Worm (Caenorhabditis elegans): Measurements from ENCODE around the gene M01E10.3.

Gene M01E10.3

ce11 chrIII:2027517-2027916 lies 26.5 kb downstream of the M01E10.3 start:
- TF ChIP-seq eyg-1 (tag; optimal IDR thresholded peaks at IDR 0.05): no peak
- no peak for TF ChIP-seq F13H6.1 (tag; optimal IDR thresholded peaks at IDR 0.05)
- peak; percentile 44 for TF ChIP-seq ceh-18 (tag; optimal IDR thresholded peaks at IDR 0.05)
- no peak for TF ChIP-seq sox-2 (GFP tag; IDR thresholded peaks at IDR 0.05)
- no peak for TF ChIP-seq ref-2 (tag; optimal IDR thresholded peaks at IDR 0.05)
- TF ChIP-seq sox-4 (tag; optimal IDR thresholded peaks at IDR 0.05): no peak
- no peak for TF ChIP-seq mec-3 (tag; optimal IDR thresholded peaks at IDR 0.05; ENCODE audit: borderline replicate concordance)
- no peak for TF ChIP-seq hlh-13 (GFP tag; optimal IDR thresholded peaks at IDR 0.05)
- TF ChIP-seq unc-86 (tag; optimal IDR thresholded peaks at IDR 0.05): no peak
- TF ChIP-seq ets-4 (tag; optimal IDR thresholded peaks at IDR 0.05): no peak
- TF ChIP-seq unc-55 (GFP tag; optimal IDR thresholded peaks at IDR 0.05): peak; percentile 29
- TF ChIP-seq Y22D7AL.16 (tag; optimal IDR thresholded peaks at IDR 0.05): no peak
- no peak for TF ChIP-seq che-1 (tag; optimal IDR thresholded peaks at IDR 0.05)
- no peak for TF ChIP-seq hlh-30 (tag; optimal IDR thresholded peaks at IDR 0.05; ENCODE audit: insufficient read depth)
- TF ChIP-seq gmeb-2 (tag; optimal IDR thresholded peaks at IDR 0.05): no peak
- TF ChIP-seq lim-6 (tag; optimal IDR thresholded peaks at IDR 0.05): no peak

- TF ChIP-seq dve-1 (tag; optimal IDR thresholded peaks at IDR 0.05): peak; percentile 62
Observed at ce11 chrIII:2023435-2023834, 30.5 kb downstream of the M01E10.3 start.

- no peak for TF ChIP-seq dve-1 (tag; optimal IDR thresholded peaks at IDR 0.05)
- no peak for TF ChIP-seq ama-1 (optimal IDR thresholded peaks at IDR 0.05)
- no peak for TF ChIP-seq ceh-18 (tag; optimal IDR thresholded peaks at IDR 0.05)
- TF ChIP-seq rnt-1 (tag; optimal IDR thresholded peaks at IDR 0.05): no peak
- no peak for TF ChIP-seq ceh-2 (tag; optimal IDR thresholded peaks at IDR 0.05)
- no peak for TF ChIP-seq che-1 (tag; optimal IDR thresholded peaks at IDR 0.05)
Observed at ce11 chrIII:2021495-2021894, 32.5 kb downstream of the M01E10.3 start, which contains the start of gene ckr-2. ckr-2 (minus strand) TSS chrIII:2021595.

- no peak for TF ChIP-seq ceh-6 (GFP tag; optimal IDR thresholded peaks at IDR 0.05)
- no peak for TF ChIP-seq hlh-8 (tag; optimal IDR thresholded peaks at IDR 0.05)
- TF ChIP-seq fax-1 (tag; optimal IDR thresholded peaks at IDR 0.05): no peak
- TF ChIP-seq ceh-48 (tag; optimal IDR thresholded peaks at IDR 0.05): peak; percentile 14
Observed at ce11 chrIII:2015494-2015893, 38.5 kb downstream of the M01E10.3 start.

ce11 chrIII:2013876-2014474 lies 40.0 kb downstream of the M01E10.3 start:
- TF ChIP-seq ceh-48 (tag; optimal IDR thresholded peaks at IDR 0.05): peak; percentile 97

ce11 chrIII:2013156-2013854 lies 40.7 kb downstream of the M01E10.3 start:
- no peak for TF ChIP-seq ceh-31 (tag; optimal IDR thresholded peaks at IDR 0.05)
- TF ChIP-seq ceh-48 (tag; optimal IDR thresholded peaks at IDR 0.05): peak; percentile 48
- no peak for TF ChIP-seq pax-1 (tag; optimal IDR thresholded peaks at IDR 0.05)

ce11 chrIII:2012561-2012960 lies 41.4 kb downstream of the M01E10.3 start:
- TF ChIP-seq ceh-48 (tag; optimal IDR thresholded peaks at IDR 0.05): peak; percentile 19
- TF ChIP-seq ahr-1 (tag; optimal IDR thresholded peaks at IDR 0.05): no peak

- TF ChIP-seq ceh-19 (GFP tag; optimal IDR thresholded peaks at IDR 0.05): no peak
- TF ChIP-seq ama-1 (optimal IDR thresholded peaks at IDR 0.05): no peak
- TF ChIP-seq pqm-1 (tag; optimal IDR thresholded peaks at IDR 0.05): no peak
- TF ChIP-seq fkh-10 (GFP tag; optimal IDR thresholded peaks at IDR 0.05): no peak
- TF ChIP-seq ceh-9 (tag; optimal IDR thresholded peaks at IDR 0.05): no peak
- no peak for TF ChIP-seq hlh-6 (tag; optimal IDR thresholded peaks at IDR 0.05)
- TF ChIP-seq unc-86 (tag; optimal IDR thresholded peaks at IDR 0.05): no peak
- no peak for TF ChIP-seq ceh-48 (tag; optimal IDR thresholded peaks at IDR 0.05)
Observed at ce11 chrIII:2008894-2009293, 45.1 kb downstream of the M01E10.3 start.
